Fruit fly (Drosophila melanogaster): Measurements from ENCODE around the gene CTCF.

The CTCF gene

DNA sequence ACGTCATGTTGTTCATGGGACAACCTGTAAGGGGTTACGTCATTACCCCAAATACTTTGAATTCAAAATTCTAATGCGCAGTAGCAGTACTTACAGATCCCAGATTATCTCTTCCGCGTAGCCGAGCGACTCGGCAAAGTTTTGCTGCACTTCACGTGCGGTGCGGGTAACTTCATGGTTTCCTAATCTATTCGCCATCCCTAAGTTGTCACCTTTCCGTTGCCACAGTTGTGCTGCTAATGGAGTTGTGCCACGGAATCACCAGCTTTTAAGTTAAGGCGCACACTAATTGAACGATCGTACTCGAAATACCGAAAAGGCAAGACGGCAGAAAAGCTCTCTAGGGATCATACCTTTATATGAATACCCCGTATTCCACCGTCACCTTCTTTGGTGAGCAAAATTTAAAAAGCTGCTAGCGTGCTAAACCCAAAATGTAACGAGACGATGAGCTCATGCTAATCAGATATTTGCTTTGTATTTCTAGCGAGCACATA, 3.4 kb upstream of the CTCF start, which contains the start of gene pst (continued):
- TF ChIP-seq CG4617 (GFP tag; optimal IDR thresholded peaks at IDR 0.05; ENCODE audit: borderline replicate concordance) (no peak), E2f2 (GFP tag; IDR thresholded peaks at IDR 0.05) (peak; percentile 52; the same call in 1 of the 2 replicates), CG6689 (GFP tag; IDR thresholded peaks at IDR 0.05) (no peak), B-H2 (GFP tag; optimal IDR thresholded peaks at IDR 0.05) (peak; percentile 46), HLH54F (GFP tag; optimal IDR thresholded peaks at IDR 0.05) (peak; percentile 29), Dek (tag; optimal IDR thresholded peaks at IDR 0.05) (peak; percentile 35), CG13624 (GFP tag; optimal IDR thresholded peaks at IDR 0.05) (peak; percentile 63), CG9727 (GFP tag; optimal IDR thresholded peaks at IDR 0.05) (peak; percentile 29), Adf1 (GFP tag; IDR thresholded peaks at IDR 0.05) (peak; percentile 24; the same call in 1 of the 2 replicates), CG13894 (tag; optimal IDR thresholded peaks at IDR 0.05) (peak; percentile 45), CG17568 (GFP tag; optimal IDR thresholded peaks at IDR 0.05) (peak; percentile 62), sens (GFP tag) (peak; percentile 31), Atf-2 (GFP tag; optimal IDR thresholded peaks at IDR 0.05) (peak; percentile 14), bowl (GFP tag; IDR thresholded peaks at IDR 0.05) (peak; percentile 53; the same call in 1 of the 2 replicates), Sox100B (GFP tag; optimal IDR thresholded peaks at IDR 0.05) (no peak), Atf3 (GFP tag; optimal IDR thresholded peaks at IDR 0.05) (peak; percentile 22), pnt (GFP tag; optimal IDR thresholded peaks at IDR 0.05) (no peak), CG11398 (GFP tag; optimal IDR thresholded peaks at IDR 0.05) (peak; percentile 27), ftz-f1 (GFP tag; optimal IDR thresholded peaks at IDR 0.05) (no peak), CG1603 (tag; optimal IDR thresholded peaks at IDR 0.05) (peak; percentile 25), CG15269 (tag; optimal IDR thresholded peaks at IDR 0.05) (peak; percentile 68), inv (GFP tag; IDR thresholded peaks at IDR 0.05; ENCODE audit: partially characterized antibody) (no peak), Ets97D (GFP tag; optimal IDR thresholded peaks at IDR 0.05) (peak; percentile 53), wek (GFP tag; optimal IDR thresholded peaks at IDR 0.05) (peak; percentile 96), gro (GFP tag; optimal IDR thresholded peaks at IDR 0.05) (peak; percentile 8), ash1 (GFP tag; optimal IDR thresholded peaks at IDR 0.05) (peak; percentile 14), Hand (GFP tag; optimal IDR thresholded peaks at IDR 0.05) (peak; percentile 46), chinmo (GFP tag; IDR thresholded peaks at IDR 0.05; ENCODE audit: partially characterized antibody) (peak; percentile 53; the same call in 2 of the 4 replicates), CG7271 (tag; optimal IDR thresholded peaks at IDR 0.05) (no peak), Rfx (GFP tag; IDR thresholded peaks at IDR 0.05) (peak; percentile 27; the same call in 1 of the 2 replicates), CG3281 (GFP tag; optimal IDR thresholded peaks at IDR 0.05) (peak; percentile 62), kay (GFP tag; optimal IDR thresholded peaks at IDR 0.05) (no peak), CG7928 (GFP tag; optimal IDR thresholded peaks at IDR 0.05) (peak; percentile 66), Eip74EF (GFP tag; optimal IDR thresholded peaks at IDR 0.05) (peak in 1 of 2 experiments; percentile 68), CG11247 (GFP tag; IDR thresholded peaks at IDR 0.05) (peak; percentile 29; the same call in 1 of the 2 replicates), Fer1 (GFP tag; optimal IDR thresholded peaks at IDR 0.05) (peak; percentile 24), Dip3 (GFP tag; optimal IDR thresholded peaks at IDR 0.05) (no peak), CG7786 (GFP tag; optimal IDR thresholded peaks at IDR 0.05) (peak; percentile 20), NC2α (GFP tag; optimal IDR thresholded peaks at IDR 0.05) (peak; percentile 14), Dp (GFP tag; optimal IDR thresholded peaks at IDR 0.05) (peak; percentile 44), zfh2 (GFP tag; optimal IDR thresholded peaks at IDR 0.05) (no peak), Ptx1 (GFP tag; IDR thresholded peaks at IDR 0.05) (no peak), CG8290 (GFP tag; optimal IDR thresholded peaks at IDR 0.05) (no peak), CG8290 (tag; optimal IDR thresholded peaks at IDR 0.05) (peak in 1 of 2 experiments; percentile 87), HmgD (GFP tag; optimal IDR thresholded peaks at IDR 0.05) (peak; percentile 60), CG15011 (GFP tag; optimal IDR thresholded peaks at IDR 0.05) (no peak), CG7987 (GFP tag; optimal IDR thresholded peaks at IDR 0.05) (peak; percentile 10), cwo (GFP tag; optimal IDR thresholded peaks at IDR 0.05) (peak; percentile 44), Jarid2 (GFP tag; optimal IDR thresholded peaks at IDR 0.05) (peak; percentile 51), HLHmδ (GFP tag; optimal IDR thresholded peaks at IDR 0.05) (peak; percentile 33)
